Worm (Caenorhabditis elegans): Measurements from ENCODE around the gene F46G10.4.
A peak's percentile ranks its signal among the peaks of the same experiment; 100 is the strongest.

The F46G10.4 gene

DNA sequence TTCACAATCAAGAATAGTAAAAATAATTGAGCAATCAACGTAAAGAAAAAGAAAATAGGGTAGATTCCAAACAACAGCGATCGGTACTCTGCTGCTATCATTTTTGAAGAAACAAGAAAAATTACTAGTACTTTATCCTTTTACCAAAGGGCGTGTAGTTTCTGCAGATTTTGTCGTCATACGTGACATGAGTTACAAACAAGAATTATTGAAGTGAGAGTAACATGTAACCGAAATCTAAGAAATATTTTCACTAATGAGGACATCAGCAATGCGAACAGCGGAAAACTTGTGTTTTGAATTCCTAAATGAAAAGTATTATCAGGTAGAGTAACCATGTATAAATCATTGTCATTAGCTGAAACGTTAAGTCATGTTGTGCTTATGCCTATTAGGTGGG, 39.2 kb upstream of the F46G10.4 start, which contains the start of gene srd-36:
srd-36 (minus strand) TSS at position 101 of the 400 bp plus-strand sequence.
- TF ChIP-seq ama-1 (optimal IDR thresholded peaks at IDR 0.05) (no peak), ets-7 (tag; optimal IDR thresholded peaks at IDR 0.05) (no peak), hmbx-1 (tag; optimal IDR thresholded peaks at IDR 0.05) (no peak), tra-4 (tag; optimal IDR thresholded peaks at IDR 0.05) (no peak), pes-1 (GFP tag; IDR thresholded peaks at IDR 0.05) (no peak), hmg-4 (GFP tag; optimal IDR thresholded peaks at IDR 0.05) (no peak), F13C5.2 (tag; optimal IDR thresholded peaks at IDR 0.05) (no peak)

DNA sequence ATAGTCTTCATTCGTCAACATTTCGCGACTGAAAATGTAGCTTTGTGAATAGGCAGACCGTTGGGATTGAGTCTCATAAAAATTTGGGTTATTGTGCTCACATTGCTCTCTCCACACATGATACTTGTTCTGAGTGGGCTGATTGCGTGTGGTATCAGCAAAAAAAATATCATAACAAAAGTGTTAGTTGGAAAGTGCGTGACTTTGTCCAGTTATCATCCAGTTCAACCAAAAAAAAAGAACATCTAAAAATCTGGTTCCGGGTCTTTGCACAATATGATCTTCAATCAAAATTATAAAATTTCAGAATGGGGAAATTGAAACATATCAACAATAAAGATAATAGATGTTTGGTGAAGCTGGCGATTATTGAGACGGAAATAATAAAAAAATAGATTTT, 33.3 kb upstream of the F46G10.4 start, which contains the start of gene srd-39:
srd-39 (minus strand) TSS at position 101 of the 400 bp plus-strand sequence.
- TF ChIP-seq ama-1 (optimal IDR thresholded peaks at IDR 0.05) (no peak), sea-1 (GFP tag; conservative IDR thresholded peaks at IDR 0.05) (no peak), hmg-4 (GFP tag; optimal IDR thresholded peaks at IDR 0.05) (no peak)

DNA sequence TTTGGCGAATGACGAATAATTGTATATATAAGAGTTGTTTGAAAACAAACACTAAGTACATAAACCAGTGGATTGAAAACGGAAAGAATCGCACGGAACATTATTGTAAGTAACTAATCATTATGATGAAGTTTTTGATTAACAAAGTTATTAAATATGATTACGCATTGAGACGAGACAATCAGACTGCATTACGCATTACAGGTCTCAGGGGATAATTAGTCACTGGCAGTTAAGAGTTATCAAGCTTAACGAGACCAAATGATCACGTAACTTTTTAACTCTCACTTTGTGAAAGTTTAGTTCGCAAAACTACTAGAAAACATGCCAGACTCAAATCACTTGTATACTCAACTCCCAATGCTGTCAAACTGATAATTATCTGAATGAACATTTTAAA, 30.5 kb upstream of the F46G10.4 start, which contains the start of gene srd-42:
srd-42 (minus strand) TSS at position 101 of the 400 bp plus-strand sequence.
- TF ChIP-seq B0310.2 (tag; optimal IDR thresholded peaks at IDR 0.05) (no peak), flt-1 (GFP tag; IDR thresholded peaks at IDR 0.05) (no peak), hnd-1 (tag; optimal IDR thresholded peaks at IDR 0.05) (no peak), aly-1 (tag; optimal IDR thresholded peaks at IDR 0.05) (no peak), hmbx-1 (tag; optimal IDR thresholded peaks at IDR 0.05) (no peak), tbx-37 (GFP tag; conservative IDR thresholded peaks at IDR 0.05) (no peak), ets-7 (tag; optimal IDR thresholded peaks at IDR 0.05) (no peak), scrt-1 (GFP tag; IDR thresholded peaks at IDR 0.05) (no peak), F13C5.2 (tag; optimal IDR thresholded peaks at IDR 0.05) (no peak), tbx-11 (GFP tag; IDR thresholded peaks at IDR 0.05) (no peak), sea-1 (GFP tag; conservative IDR thresholded peaks at IDR 0.05) (no peak), ceh-13 (GFP tag; optimal IDR thresholded peaks at IDR 0.05) (no peak), hmg-4 (GFP tag; optimal IDR thresholded peaks at IDR 0.05) (no peak), tra-4 (tag; optimal IDR thresholded peaks at IDR 0.05) (no peak), pes-1 (GFP tag; IDR thresholded peaks at IDR 0.05) (no peak), ama-1 (optimal IDR thresholded peaks at IDR 0.05) (no peak), ceh-36 (tag; optimal IDR thresholded peaks at IDR 0.05) (no peak)

DNA sequence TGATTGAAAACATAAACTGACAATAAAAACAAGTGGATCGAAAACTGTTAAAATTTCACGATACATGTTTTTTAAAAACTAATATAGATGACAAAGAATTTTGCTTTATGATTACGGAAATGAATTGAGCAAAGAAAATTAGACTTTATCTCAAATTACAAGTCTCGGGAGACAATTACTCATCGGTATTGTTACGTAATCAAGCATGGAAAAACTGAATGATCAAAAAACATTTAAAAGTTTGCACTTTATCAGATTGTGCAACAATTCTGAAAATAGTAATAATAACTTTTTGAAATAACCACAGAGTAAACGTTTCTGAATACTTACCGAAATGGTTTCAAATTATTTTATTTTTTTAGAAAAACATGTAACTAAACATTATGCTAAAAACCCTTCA, 28.1 kb upstream of the F46G10.4 start, which contains the start of gene srd-43:
srd-43 (minus strand) TSS at position 66 of the 400 bp plus-strand sequence.
- TF ChIP-seq ceh-13 (GFP tag; optimal IDR thresholded peaks at IDR 0.05) (no peak), ets-7 (tag; optimal IDR thresholded peaks at IDR 0.05) (no peak), F13C5.2 (tag; optimal IDR thresholded peaks at IDR 0.05) (no peak), hmbx-1 (tag; optimal IDR thresholded peaks at IDR 0.05) (no peak), scrt-1 (GFP tag; IDR thresholded peaks at IDR 0.05) (no peak)

DNA sequence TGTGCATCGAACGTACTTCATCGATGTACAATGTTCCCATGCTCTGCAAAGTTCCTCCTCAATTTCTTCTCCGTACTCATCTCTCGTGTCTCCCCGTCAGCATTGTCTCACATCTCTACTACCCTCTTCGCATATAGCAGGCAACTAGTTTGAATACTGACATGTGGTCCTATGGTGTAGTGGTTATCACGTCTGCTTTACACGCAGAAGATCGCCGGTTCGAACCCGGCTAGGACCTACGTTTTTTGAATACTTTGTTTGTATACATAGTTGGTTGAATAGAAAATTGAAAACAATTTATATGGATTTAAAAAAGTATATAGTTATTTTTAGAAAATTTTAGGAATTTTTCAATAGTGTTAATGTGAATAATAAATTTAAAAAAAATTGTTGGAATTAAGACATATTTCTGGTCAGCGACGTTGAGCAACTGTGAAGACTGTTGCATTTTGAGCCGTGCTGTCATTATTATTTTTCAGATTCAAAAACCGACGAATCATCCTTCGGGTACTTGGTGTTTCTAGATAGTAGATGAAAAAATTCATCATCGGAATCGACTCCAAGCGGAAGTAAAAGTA, 26.9 kb upstream of the F46G10.4 start:
- peak; percentile 86 for TF ChIP-seq hmbx-1 (tag; optimal IDR thresholded peaks at IDR 0.05)
- TF ChIP-seq ets-7 (tag; optimal IDR thresholded peaks at IDR 0.05) = peak; percentile 73
- TF ChIP-seq flt-1 (GFP tag; IDR thresholded peaks at IDR 0.05) = peak; percentile 95
- peak; percentile 85 for TF ChIP-seq aly-1 (tag; optimal IDR thresholded peaks at IDR 0.05)
- TF ChIP-seq B0310.2 (tag; optimal IDR thresholded peaks at IDR 0.05) = peak; percentile 80
- TF ChIP-seq hmg-4 (GFP tag; optimal IDR thresholded peaks at IDR 0.05) = no peak
- TF ChIP-seq tbx-37 (GFP tag; conservative IDR thresholded peaks at IDR 0.05) = peak; percentile 95
- TF ChIP-seq ama-1 (optimal IDR thresholded peaks at IDR 0.05) = no peak
- TF ChIP-seq pes-1 (GFP tag; IDR thresholded peaks at IDR 0.05) = peak; percentile 95
- peak; percentile 95 for TF ChIP-seq scrt-1 (GFP tag; IDR thresholded peaks at IDR 0.05)
- peak; percentile 94 for TF ChIP-seq F13C5.2 (tag; optimal IDR thresholded peaks at IDR 0.05)
- TF ChIP-seq hnd-1 (tag; optimal IDR thresholded peaks at IDR 0.05) = peak; percentile 89
- peak; percentile 97 for TF ChIP-seq tbx-11 (GFP tag; IDR thresholded peaks at IDR 0.05)
- peak; percentile 94 for TF ChIP-seq ceh-36 (tag; optimal IDR thresholded peaks at IDR 0.05)
- TF ChIP-seq sea-1 (GFP tag; conservative IDR thresholded peaks at IDR 0.05) = peak; percentile 93
- peak; percentile 90 for TF ChIP-seq tra-4 (tag; optimal IDR thresholded peaks at IDR 0.05)
- peak; percentile 92 for TF ChIP-seq ceh-13 (GFP tag; optimal IDR thresholded peaks at IDR 0.05)

DNA sequence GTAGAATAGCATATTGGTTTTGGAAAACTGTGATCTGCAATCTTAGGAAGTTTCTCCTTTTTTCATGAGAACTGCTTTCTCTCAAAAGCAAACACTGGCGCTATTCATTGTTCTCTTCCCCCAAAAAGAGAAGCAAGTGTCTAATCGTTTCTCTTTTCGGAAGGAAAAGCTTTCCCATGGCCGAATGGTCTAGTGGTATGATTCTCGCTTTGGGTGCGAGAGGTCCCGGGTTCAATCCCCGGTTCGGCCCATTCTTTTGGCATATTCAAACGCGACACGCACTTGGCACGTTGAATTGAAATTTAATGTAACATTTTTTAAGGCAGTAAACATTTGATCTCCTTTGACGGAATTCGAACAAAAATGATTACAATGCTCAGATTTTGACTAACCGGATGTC, 26.0 kb upstream of the F46G10.4 start:
- TF ChIP-seq sea-1 (GFP tag; conservative IDR thresholded peaks at IDR 0.05) (no peak), ceh-36 (tag; optimal IDR thresholded peaks at IDR 0.05) (no peak), ets-7 (tag; optimal IDR thresholded peaks at IDR 0.05) (no peak), hmg-4 (GFP tag; optimal IDR thresholded peaks at IDR 0.05) (no peak), pes-1 (GFP tag; IDR thresholded peaks at IDR 0.05) (0 out of 2 replicates have a peak, but pooled peaks have one; percentile 21), hnd-1 (tag; optimal IDR thresholded peaks at IDR 0.05) (no peak), tra-4 (tag; optimal IDR thresholded peaks at IDR 0.05) (no peak)

DNA sequence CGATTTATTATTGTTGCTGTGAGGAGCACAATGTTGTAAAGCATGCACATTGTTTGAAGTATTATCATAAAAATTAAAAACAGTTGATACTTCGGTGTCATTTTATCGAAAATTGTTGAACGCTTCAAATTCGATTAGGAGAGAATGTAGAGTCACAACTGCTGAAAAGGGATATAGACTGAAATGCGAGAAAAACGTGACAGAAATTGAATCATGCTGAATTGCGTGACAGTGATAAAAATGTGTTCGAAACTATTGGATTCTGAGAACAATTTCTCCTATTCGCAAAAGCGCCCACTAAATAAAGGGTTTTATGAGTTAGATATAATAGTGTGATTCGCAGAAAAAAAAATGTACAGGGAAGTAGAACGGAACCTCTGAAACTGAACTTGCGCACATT, 25.1 kb upstream of the F46G10.4 start, which contains the start of gene srxa-8:
srxa-8 (minus strand) TSS at position 101 of the 400 bp plus-strand sequence.
- TF ChIP-seq hnd-1 (tag; optimal IDR thresholded peaks at IDR 0.05) (no peak), B0310.2 (tag; optimal IDR thresholded peaks at IDR 0.05) (no peak), ceh-13 (GFP tag; optimal IDR thresholded peaks at IDR 0.05) (no peak), pes-1 (GFP tag; IDR thresholded peaks at IDR 0.05) (no peak), tbx-11 (GFP tag; IDR thresholded peaks at IDR 0.05) (no peak), sea-1 (GFP tag; conservative IDR thresholded peaks at IDR 0.05) (no peak), hmg-4 (GFP tag; optimal IDR thresholded peaks at IDR 0.05) (no peak), ceh-36 (tag; optimal IDR thresholded peaks at IDR 0.05) (no peak), aly-1 (tag; optimal IDR thresholded peaks at IDR 0.05) (no peak), hmbx-1 (tag; optimal IDR thresholded peaks at IDR 0.05) (no peak)

DNA sequence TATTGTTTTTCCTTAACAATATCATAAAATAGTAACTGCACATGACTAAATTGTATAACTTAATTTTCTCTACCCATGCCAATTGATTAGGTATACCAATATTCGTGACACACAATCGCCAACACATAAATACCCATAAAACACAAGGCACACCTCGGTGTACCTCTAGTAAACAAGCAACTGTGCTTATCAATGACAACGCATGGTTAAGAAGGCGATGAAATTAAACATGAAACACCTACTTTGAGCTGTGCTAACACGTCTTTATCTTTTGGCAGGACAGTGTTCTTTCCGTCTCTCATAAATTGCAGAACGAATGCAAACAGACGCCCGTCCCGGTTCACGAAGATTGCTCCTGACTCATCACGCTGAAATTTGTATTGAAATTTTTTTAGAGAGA, 23.1 kb upstream of the F46G10.4 start:
- TF ChIP-seq tra-4 (tag; optimal IDR thresholded peaks at IDR 0.05) = no peak
- no peak for TF ChIP-seq aly-1 (tag; optimal IDR thresholded peaks at IDR 0.05)
- no peak for TF ChIP-seq flt-1 (GFP tag; IDR thresholded peaks at IDR 0.05)
- TF ChIP-seq ceh-13 (GFP tag; optimal IDR thresholded peaks at IDR 0.05) = no peak
- TF ChIP-seq tbx-37 (GFP tag; conservative IDR thresholded peaks at IDR 0.05) = no peak
- TF ChIP-seq hnd-1 (tag; optimal IDR thresholded peaks at IDR 0.05) = no peak
- TF ChIP-seq ets-7 (tag; optimal IDR thresholded peaks at IDR 0.05) = no peak
- no peak for TF ChIP-seq pes-1 (GFP tag; IDR thresholded peaks at IDR 0.05)

Data from whole organism, early embryonic.